Fruit fly (Drosophila melanogaster): Measurements from ENCODE around the gene lic.

lic gene

dm6 chrX:13136939-13137697, 46.2 kb downstream of the lic start (continued):
- TF ChIP-seq Usf (GFP tag; optimal IDR thresholded peaks at IDR 0.05) = no peak
- TF ChIP-seq sna (GFP tag; IDR thresholded peaks at IDR 0.05; ENCODE audit: partially characterized antibody) = no peak
- peak; percentile 72 for TF ChIP-seq CG2678 (tag; optimal IDR thresholded peaks at IDR 0.05)
- no peak for TF ChIP-seq cg (GFP tag; optimal IDR thresholded peaks at IDR 0.05)
- TF ChIP-seq ase (GFP tag; IDR thresholded peaks at IDR 0.05) = peak; percentile 71; the same call in 2 of the 3 replicates
- TF ChIP-seq CG2116 (GFP tag; optimal IDR thresholded peaks at IDR 0.05) = no peak
- TF ChIP-seq Pdp1 (GFP tag; optimal IDR thresholded peaks at IDR 0.05) = peak; percentile 13 to 45
- no peak for TF ChIP-seq Vsx1 (GFP tag; optimal IDR thresholded peaks at IDR 0.05)
- TF ChIP-seq CrebB (tag; optimal IDR thresholded peaks at IDR 0.05) = no peak
- peak; percentile 70 for TF ChIP-seq CG11504 (tag; optimal IDR thresholded peaks at IDR 0.05)
- TF ChIP-seq bsh (GFP tag; optimal IDR thresholded peaks at IDR 0.05) = peak in 1 of 2 experiments; percentile 61
- peak; percentile 74 for TF ChIP-seq Ptx1 (GFP tag; IDR thresholded peaks at IDR 0.05)
- TF ChIP-seq dmrt99B (tag; optimal IDR thresholded peaks at IDR 0.05) = peak; percentile 66
- TF ChIP-seq tio (GFP tag; optimal IDR thresholded peaks at IDR 0.05) = no peak
- no peak for TF ChIP-seq Bgb (GFP tag; IDR thresholded peaks at IDR 0.05; ENCODE audit: partially characterized antibody)
- no peak for TF ChIP-seq HmgD (GFP tag; optimal IDR thresholded peaks at IDR 0.05)
- TF ChIP-seq CG12104 (GFP tag; optimal IDR thresholded peaks at IDR 0.05) = no peak
- no peak for TF ChIP-seq CG30020 (tag; optimal IDR thresholded peaks at IDR 0.05)
- TF ChIP-seq Hr3 (GFP tag; optimal IDR thresholded peaks at IDR 0.05) = peak; percentile 12
- peak in 1 of 2 experiments; percentile 18 for TF ChIP-seq Trl (optimal IDR thresholded peaks at IDR 0.05)
- TF ChIP-seq Trl (GFP tag; optimal IDR thresholded peaks at IDR 0.05) = no peak
- TF ChIP-seq Jarid2 (GFP tag; optimal IDR thresholded peaks at IDR 0.05) = no peak
- TF ChIP-seq CG32532 (GFP tag; IDR thresholded peaks at IDR 0.05) = no peak; the same call in 1 of the 2 replicates
- TF ChIP-seq crp (GFP tag; optimal IDR thresholded peaks at IDR 0.05) = no peak
- TF ChIP-seq Gug (GFP tag; IDR thresholded peaks at IDR 0.05) = peak; percentile 39; the same call in 1 of the 4 replicates
- no peak for TF ChIP-seq CG8478 (optimal IDR thresholded peaks at IDR 0.05)
- peak; percentile 37 for TF ChIP-seq Rfx (GFP tag; IDR thresholded peaks at IDR 0.05)
- peak; percentile 48; the same call in 1 of the 2 replicates for TF ChIP-seq sob (GFP tag; IDR thresholded peaks at IDR 0.05)
- no peak for TF ChIP-seq CG10959 (GFP tag; IDR thresholded peaks at IDR 0.05)
- peak; percentile 43 for TF ChIP-seq bcd (GFP tag; optimal IDR thresholded peaks at IDR 0.05)
- TF ChIP-seq CG17612 (GFP tag; IDR thresholded peaks at IDR 0.05) = no peak
- no peak for TF ChIP-seq CG10147 (GFP tag; optimal IDR thresholded peaks at IDR 0.05)
- no peak for TF ChIP-seq gfzf (GFP tag; optimal IDR thresholded peaks at IDR 0.05)
- TF ChIP-seq otp (GFP tag; IDR thresholded peaks at IDR 0.05) = peak; percentile 72
- TF ChIP-seq inv (GFP tag; IDR thresholded peaks at IDR 0.05; ENCODE audit: partially characterized antibody) = no peak
- no peak for TF ChIP-seq CG10543 (GFP tag; optimal IDR thresholded peaks at IDR 0.05)
- TF ChIP-seq CG12391 (tag; optimal IDR thresholded peaks at IDR 0.05) = peak; percentile 44
- TF ChIP-seq CTCF (GFP tag; optimal IDR thresholded peaks at IDR 0.05) = peak; percentile 16
- peak; percentile 71 for TF ChIP-seq ranshi (GFP tag; IDR thresholded peaks at IDR 0.05)
- peak; percentile 39 for TF ChIP-seq grau (tag; optimal IDR thresholded peaks at IDR 0.05)
- TF ChIP-seq gem (tag; optimal IDR thresholded peaks at IDR 0.05) = peak; percentile 60
- no peak for TF ChIP-seq Bteb2 (GFP tag; optimal IDR thresholded peaks at IDR 0.05)
- TF ChIP-seq Doc3 (GFP tag; IDR thresholded peaks at IDR 0.05; ENCODE audit: partially characterized antibody) = no peak
- TF ChIP-seq pum (GFP tag; optimal IDR thresholded peaks at IDR 0.05) = peak; percentile 8
- TF ChIP-seq CG4707 (GFP tag; optimal IDR thresholded peaks at IDR 0.05) = no peak
- TF ChIP-seq tin (GFP tag; optimal IDR thresholded peaks at IDR 0.05) = no peak
- TF ChIP-seq CG13424 (tag; optimal IDR thresholded peaks at IDR 0.05) = peak; percentile 50
- no peak for TF ChIP-seq fu2 (GFP tag; optimal IDR thresholded peaks at IDR 0.05)
- TF ChIP-seq CG6791 (GFP tag; IDR thresholded peaks at IDR 0.05; ENCODE audit: partially characterized antibody) = no peak
- TF ChIP-seq Aef1 (GFP tag; IDR thresholded peaks at IDR 0.05) = peak; percentile 27; the same call in 1 of the 3 replicates

All from whole organism, embryonic.